Worm (Caenorhabditis elegans): ENCODE results near the gene duo-1.

The duo-1 gene

ce11 chrV:11598807-11599206 lies 44.4 kb downstream of the duo-1 start, which contains the start of gene srx-84:
Gene srx-84, plus strand, starts transcription at chrV:11599107.
- TF ChIP-seq W03F9.2 (tag; optimal IDR thresholded peaks at IDR 0.05) (no peak), dao-5 (tag; optimal IDR thresholded peaks at IDR 0.05) (no peak), him-1 (tag; optimal IDR thresholded peaks at IDR 0.05) (no peak)

- TF ChIP-seq him-1 (tag; optimal IDR thresholded peaks at IDR 0.05) = no peak
- no peak for TF ChIP-seq W03F9.2 (tag; optimal IDR thresholded peaks at IDR 0.05)
- no peak for TF ChIP-seq dao-5 (tag; optimal IDR thresholded peaks at IDR 0.05)
These were observed 46.4 kb downstream of the duo-1 start, which contains the start of gene F35B12.9 for ce11 chrV:11600800-11601199. Gene F35B12.9, plus strand, starts transcription at chrV:11601171.

ce11 chrV:11604484-11604883 lies 50.1 kb downstream of the duo-1 start, which contains the start of gene dhs-20:
Gene dhs-20, minus strand, starts transcription at chrV:11604563.
- TF ChIP-seq W03F9.2 (tag; optimal IDR thresholded peaks at IDR 0.05) = no peak
- TF ChIP-seq dao-5 (tag; optimal IDR thresholded peaks at IDR 0.05) = no peak
- TF ChIP-seq him-1 (tag; optimal IDR thresholded peaks at IDR 0.05) = no peak

- TF ChIP-seq W03F9.2 (tag; optimal IDR thresholded peaks at IDR 0.05) (no peak), him-1 (tag; optimal IDR thresholded peaks at IDR 0.05) (no peak), dao-5 (tag; optimal IDR thresholded peaks at IDR 0.05) (no peak)
These were observed 50.8 kb downstream of the duo-1 start for ce11 chrV:11605227-11605626.

ce11 chrV:11606424-11606823 lies 52.0 kb downstream of the duo-1 start, which contains the start of gene idpp-16:
Gene idpp-16, minus strand, starts transcription at chrV:11606524.
- no peak for TF ChIP-seq him-1 (tag; optimal IDR thresholded peaks at IDR 0.05)
- no peak for TF ChIP-seq W03F9.2 (tag; optimal IDR thresholded peaks at IDR 0.05)
- TF ChIP-seq dao-5 (tag; optimal IDR thresholded peaks at IDR 0.05) = no peak
